Fruit fly (Drosophila melanogaster) whole organism, pupa: ENCODE results near the gene Sys1.

Source experiments
- CG10348 ChIP-seq: fragments of 200-800 bp; sonication (Bioruptor generic); IDR thresholded peaks from 2 replicates; pipeline ENCODE4 v1.3.6; 2022; ENCODE audit warnings: missing biosample characterization, missing genetic modification characterization
- CG12605 ChIP-seq: fragments of 200-800 bp; sonication (Bioruptor generic); IDR thresholded peaks from 2 replicates; pipeline ENCODE4 v1.3.6; 2022; ENCODE audit warnings: missing biosample characterization, missing genetic modification characterization
- CG13204 ChIP-seq: fragments of 200-800 bp; sonication (Bioruptor generic); optimal IDR thresholded peaks from 2 replicates; lab custom pipeline; 2018; ENCODE audit warnings: missing biosample characterization, mild to moderate bottlenecking, missing genetic modification characterization, moderate library complexity
- CG14655 ChIP-seq: fragments of 200-800 bp; sonication (Bioruptor generic); optimal IDR thresholded peaks from 3 replicates; lab custom pipeline; 2017; ENCODE audit warnings: mild to moderate bottlenecking, missing biosample characterization, missing genetic modification reagents, missing genetic modification characterization
- CG15710 ChIP-seq: fragments of 200-800 bp; sonication (Bioruptor generic); optimal IDR thresholded peaks from 2 replicates; lab custom pipeline; 2018; ENCODE audit warnings: missing biosample characterization, mild to moderate bottlenecking, missing genetic modification characterization, moderate library complexity
- CG17806 ChIP-seq: fragments of 200-800 bp; sonication (Bioruptor generic); optimal IDR thresholded peaks from 2 replicates; lab custom pipeline; 2018; ENCODE audit warnings: missing biosample characterization, mild to moderate bottlenecking, missing genetic modification characterization, moderate library complexity
- CG32121 ChIP-seq: fragments of 200-800 bp; sonication (Bioruptor generic); IDR thresholded peaks from 2 replicates; pipeline ENCODE4 v1.3.6; 2022; ENCODE audit warnings: missing biosample characterization, missing genetic modification characterization
- CG34367 ChIP-seq: fragments of 200-800 bp; sonication (Bioruptor generic); optimal IDR thresholded peaks from 2 replicates; lab custom pipeline; 2018; ENCODE audit warnings: missing biosample characterization, mild to moderate bottlenecking, missing genetic modification characterization
- CG4496 ChIP-seq: fragments of 200-800 bp; sonication (Bioruptor generic); IDR thresholded peaks from 3 replicates; pipeline ENCODE4 v1.3.6; 2022; ENCODE audit warnings: missing biosample characterization, missing genetic modification characterization
- CG8159 ChIP-seq: fragments of 200-800 bp; sonication (Bioruptor generic); optimal IDR thresholded peaks from 3 replicates; lab custom pipeline; 2018; ENCODE audit warnings: missing biosample characterization, mild to moderate bottlenecking, missing genetic modification characterization, moderate library complexity
- CG8301 ChIP-seq: fragments of 200-800 bp; sonication (Bioruptor generic); optimal IDR thresholded peaks from 2 replicates; lab custom pipeline; 2018; ENCODE audit warnings: missing biosample characterization, mild to moderate bottlenecking, missing genetic modification characterization
- CG9948 ChIP-seq: fragments of 200-800 bp; sonication (Bioruptor generic); optimal IDR thresholded peaks from 2 replicates; lab custom pipeline; 2018; ENCODE audit warnings: missing biosample characterization, mild to moderate bottlenecking, missing genetic modification characterization, moderate library complexity
- D1 ChIP-seq: fragments of 200-800 bp; sonication (Bioruptor generic); optimal IDR thresholded peaks from 2 replicates; lab custom pipeline; 2018; ENCODE audit warnings: missing biosample characterization, mild to moderate bottlenecking, missing genetic modification characterization, moderate library complexity
- EcR ChIP-seq: fragments of 200-800 bp; sonication (Bioruptor generic); optimal IDR thresholded peaks from 3 replicates; lab custom pipeline; 2019; ENCODE audit warnings: missing biosample characterization, missing genetic modification characterization, mild to moderate bottlenecking, moderate library complexity, missing genetic modification reagents
- Ets98B ChIP-seq: fragments of 200-800 bp; sonication (Bioruptor generic); IDR thresholded peaks from 2 replicates; pipeline ENCODE4 v1.3.6; 2022; ENCODE audit warnings: missing biosample characterization, missing genetic modification characterization
- Pif1A ChIP-seq: fragments of 200-800 bp; sonication (Bioruptor generic); optimal IDR thresholded peaks from 3 replicates; lab custom pipeline; 2016; ENCODE audit warnings: missing biosample characterization, missing genetic modification characterization
- Pif1B ChIP-seq: fragments of 200-800 bp; sonication (Bioruptor generic); optimal IDR thresholded peaks from 3 replicates; lab custom pipeline; 2016; ENCODE audit warnings: missing biosample characterization, missing genetic modification characterization
- Snoo ChIP-seq: fragments of 200-800 bp; sonication (Bioruptor generic); optimal IDR thresholded peaks from 3 replicates; lab custom pipeline; 2017; ENCODE audit warnings: missing biosample characterization, mild to moderate bottlenecking, missing genetic modification characterization, inconsistent platforms
- fd96Ca ChIP-seq: fragments of 200-800 bp; sonication (Bioruptor generic); IDR thresholded peaks from 3 replicates; pipeline ENCODE4 v1.3.6; 2022; ENCODE audit warnings: missing biosample characterization, missing genetic modification characterization
- gl ChIP-seq: fragments of 200-800 bp; sonication (Bioruptor generic); optimal IDR thresholded peaks from 2 replicates; lab custom pipeline; 2018; ENCODE audit warnings: missing biosample characterization, mild to moderate bottlenecking, missing genetic modification characterization
- rn ChIP-seq: fragments of 200-800 bp; sonication (Bioruptor generic); IDR thresholded peaks from 2 replicates; pipeline ENCODE4 v1.3.6; 2022; ENCODE audit warnings: missing biosample characterization, missing genetic modification characterization

The Sys1 gene

DNA sequence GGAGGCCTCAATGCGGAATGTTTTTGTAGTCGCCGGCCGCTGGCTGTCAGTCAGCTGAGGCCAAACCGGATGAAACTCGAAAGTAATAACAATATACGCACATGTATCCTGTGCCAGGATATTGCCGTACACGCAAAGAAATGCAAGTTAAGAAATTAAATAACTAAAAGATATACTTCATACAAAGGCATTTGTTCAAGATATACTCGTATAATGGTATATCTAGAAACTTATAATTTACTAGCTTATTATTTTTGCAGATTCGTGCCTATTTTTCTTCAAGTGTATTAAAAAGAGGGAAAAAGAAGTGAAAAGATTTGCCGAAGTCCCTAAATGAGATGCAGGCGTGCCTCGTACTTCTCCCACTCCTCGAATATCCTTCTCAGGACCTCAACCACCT lies 30.7 kb downstream of the Sys1 start:
- no peak for TF ChIP-seq Ets98B (GFP tag; lab: Robert Waterston, UW)
- TF ChIP-seq CG9948 (tag; lab: Kevin White, UChicago) = no peak
- TF ChIP-seq D1 (tag; lab: Kevin White, UChicago) = no peak
- no peak for TF ChIP-seq rn
- TF ChIP-seq fd96Ca (GFP tag; lab: Robert Waterston, UW) = no peak
- no peak for TF ChIP-seq CG17806 (tag; lab: Kevin White, UChicago)
- TF ChIP-seq Pif1B = no peak
- no peak for TF ChIP-seq CG12605 (GFP tag; lab: Robert Waterston, UW)
- TF ChIP-seq CG14655 (GFP tag; lab: Kevin White, UChicago) = no peak
- TF ChIP-seq CG15710 (tag; lab: Kevin White, UChicago) = no peak
- TF ChIP-seq CG13204 (GFP tag; lab: Kevin White, UChicago) = no peak
- no peak for TF ChIP-seq Pif1A (GFP tag; lab: Kevin White, UChicago)
- TF ChIP-seq CG8159 = no peak
- no peak for TF ChIP-seq Snoo
- TF ChIP-seq EcR (GFP tag; lab: Kevin White, UChicago) = no peak
- TF ChIP-seq CG4496 (GFP tag; lab: Robert Waterston, UW) = no peak
- no peak for TF ChIP-seq gl (tag; lab: Kevin White, UChicago)
- no peak for TF ChIP-seq CG10348 (GFP tag; lab: Robert Waterston, UW)
- no peak for TF ChIP-seq CG32121
- TF ChIP-seq, all 21 proteins: peak for 0

DNA sequence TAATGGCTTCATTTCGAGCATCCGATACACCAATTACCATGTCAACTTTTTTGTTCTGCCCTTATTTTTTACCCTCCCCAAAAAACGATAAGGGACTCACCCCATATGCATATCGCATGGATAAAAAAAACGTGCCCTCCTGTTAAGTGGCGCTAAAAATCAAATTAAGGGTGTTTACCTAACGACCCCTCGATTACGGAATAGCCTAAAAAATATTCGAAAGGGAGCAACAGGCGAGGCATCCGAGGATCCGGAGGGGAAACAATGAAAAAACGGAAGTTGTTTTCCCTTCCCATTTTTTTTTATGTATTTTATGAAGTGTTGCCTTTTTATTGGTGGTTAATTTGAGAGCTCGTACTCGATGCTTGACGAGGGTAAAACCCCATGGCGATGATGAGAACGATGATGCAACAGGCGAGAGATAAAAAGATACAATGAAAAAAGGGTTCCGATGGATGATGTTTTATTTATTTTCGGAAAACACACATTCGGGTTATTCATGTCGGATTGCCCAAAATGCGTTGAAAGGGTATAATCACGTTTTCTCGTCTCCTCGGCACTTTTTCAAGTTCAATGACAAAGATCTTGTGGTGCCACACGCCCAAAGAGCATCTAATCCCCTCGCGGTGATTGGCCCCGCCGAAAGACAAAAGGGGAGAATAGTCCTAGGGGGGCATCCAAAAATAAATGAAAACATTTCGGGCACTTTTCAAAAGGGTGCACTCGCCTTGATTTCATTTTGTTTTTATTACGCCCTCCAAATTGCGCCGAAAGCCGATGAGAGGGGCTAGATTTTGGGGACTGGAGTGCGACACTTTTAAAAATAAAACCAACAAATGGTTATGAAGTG lies 31.9 kb downstream of the Sys1 start, which contains the start of gene CG44227:
TSS of gene CG44227 (minus strand) at position 849 of the 850 bp plus-strand sequence.
- TF ChIP-seq Pif1A (GFP tag; lab: Kevin White, UChicago) (no peak), Snoo (no peak), CG9948 (tag; lab: Kevin White, UChicago) (no peak), CG8301 (tag; lab: Kevin White, UChicago) (no peak)
- TF ChIP-seq, all 21 proteins: peak for 0

DNA sequence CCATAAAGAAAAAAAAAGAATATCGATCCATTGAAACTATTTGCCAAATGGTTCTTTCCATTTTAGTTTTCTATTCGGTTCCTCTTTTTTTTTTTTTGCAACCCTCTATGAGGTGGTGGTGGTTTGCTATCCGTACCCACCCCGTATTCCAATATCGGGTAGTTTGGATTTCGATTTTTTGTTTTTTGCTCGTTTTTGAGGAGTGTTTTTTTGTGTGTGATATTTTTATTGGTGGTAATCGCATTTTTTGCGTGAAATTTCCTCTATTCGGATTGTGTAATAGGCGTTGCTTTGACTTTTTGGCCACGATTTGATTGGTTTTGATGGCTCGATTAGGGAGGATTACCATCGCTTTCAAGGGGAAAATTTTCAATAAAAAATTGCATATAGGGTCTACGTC lies 33.8 kb downstream of the Sys1 start:
- TF ChIP-seq CG14655 (GFP tag; lab: Kevin White, UChicago) = no peak
- no peak for TF ChIP-seq rn
- TF ChIP-seq Pif1B = no peak
- TF ChIP-seq EcR (GFP tag; lab: Kevin White, UChicago) = no peak
- no peak for TF ChIP-seq CG34367 (tag; lab: Kevin White, UChicago)
- no peak for TF ChIP-seq CG8301 (tag; lab: Kevin White, UChicago)
- TF ChIP-seq CG12605 (GFP tag; lab: Robert Waterston, UW) = no peak
- no peak for TF ChIP-seq fd96Ca (GFP tag; lab: Robert Waterston, UW)

DNA sequence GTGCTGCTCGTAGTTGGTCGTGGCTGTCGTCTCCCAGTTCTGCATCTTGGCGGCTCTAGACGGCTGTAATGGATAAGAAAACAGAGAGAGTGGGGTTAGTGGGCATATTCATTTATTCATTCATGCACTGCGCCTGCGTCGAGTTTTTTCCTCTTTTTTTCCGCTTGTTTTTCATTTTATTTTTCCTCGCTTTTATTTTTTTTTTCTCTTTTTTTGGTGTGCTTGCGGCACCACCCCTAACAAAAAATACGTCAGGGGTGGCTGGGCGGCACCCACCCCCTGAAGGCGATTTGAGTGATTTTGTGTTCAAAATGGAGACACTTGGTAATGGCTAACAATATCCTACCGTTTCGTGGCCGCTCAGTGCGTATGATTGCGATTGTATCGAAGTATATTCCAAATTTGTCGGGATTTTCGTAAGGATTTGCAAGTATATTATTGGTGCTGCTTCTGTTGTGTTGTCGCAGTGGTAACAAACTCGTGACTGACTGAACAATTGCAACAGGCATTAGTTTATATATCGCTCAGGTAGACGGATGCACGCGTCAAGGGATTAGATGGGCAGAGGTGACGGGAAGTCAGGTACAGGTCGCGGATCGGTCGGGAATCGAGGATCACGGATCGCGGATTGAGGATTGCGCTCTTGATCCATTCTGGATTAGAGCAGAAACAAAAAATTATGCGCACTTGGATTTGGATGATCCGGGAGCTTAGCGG lies 41.6 kb downstream of the Sys1 start:
- TF ChIP-seq CG8159 = peak; percentile 85
- peak; percentile 94; the same call in 1 of the 2 replicates for TF ChIP-seq CG32121
- TF ChIP-seq Ets98B (GFP tag; lab: Robert Waterston, UW) = peak; percentile 96
- TF ChIP-seq fd96Ca (GFP tag; lab: Robert Waterston, UW) = peak; percentile 94
- TF ChIP-seq CG15710 (tag; lab: Kevin White, UChicago) = peak; percentile 79
- TF ChIP-seq rn = peak; percentile 84
- TF ChIP-seq gl (tag; lab: Kevin White, UChicago) = peak; percentile 94
- TF ChIP-seq EcR (GFP tag; lab: Kevin White, UChicago) = no peak
- TF ChIP-seq Pif1A (GFP tag; lab: Kevin White, UChicago) = peak; percentile 92
- no peak for TF ChIP-seq CG9948 (tag; lab: Kevin White, UChicago)
- TF ChIP-seq CG13204 (GFP tag; lab: Kevin White, UChicago) = peak; percentile 86
- no peak for TF ChIP-seq CG8301 (tag; lab: Kevin White, UChicago)
- peak; percentile 99 for TF ChIP-seq CG12605 (GFP tag; lab: Robert Waterston, UW)
- TF ChIP-seq CG10348 (GFP tag; lab: Robert Waterston, UW) = no peak
- peak; percentile 83 for TF ChIP-seq CG14655 (GFP tag; lab: Kevin White, UChicago)
- no peak for TF ChIP-seq CG17806 (tag; lab: Kevin White, UChicago)
- peak; percentile 87 for TF ChIP-seq Pif1B
- peak; percentile 84 for TF ChIP-seq CG34367 (tag; lab: Kevin White, UChicago)
- peak; percentile 99; the same call in 2 of the 3 replicates for TF ChIP-seq CG4496 (GFP tag; lab: Robert Waterston, UW)

DNA sequence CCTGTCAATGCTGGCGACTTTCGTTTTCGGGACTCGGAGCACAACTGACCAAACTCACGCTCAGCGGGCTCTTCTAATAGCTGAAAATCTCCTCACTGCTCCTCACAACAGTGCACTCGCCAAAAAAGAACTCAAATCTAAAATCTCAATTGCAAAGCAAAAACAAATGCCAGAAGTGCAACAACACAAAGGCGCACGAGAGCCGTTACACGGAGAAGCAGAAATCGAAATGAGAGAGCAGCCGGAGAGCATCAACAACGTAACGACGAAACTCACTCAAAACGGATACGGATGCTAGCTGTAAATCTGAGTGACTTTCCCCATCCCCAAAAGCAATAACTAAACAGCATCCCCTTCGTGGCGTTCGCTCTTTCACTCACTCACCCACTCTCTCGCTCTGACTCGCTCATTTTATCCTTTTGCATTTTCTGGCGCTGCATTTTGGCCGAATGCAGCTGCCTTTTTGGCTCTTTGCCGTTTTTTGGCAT lies 45.2 kb downstream of the Sys1 start, which contains the start of gene hb:
TSS of gene hb (minus strand) at position 51 of the 488 bp plus-strand sequence.
- TF ChIP-seq CG4496 (GFP tag; lab: Robert Waterston, UW) = no peak
- TF ChIP-seq CG15710 (tag; lab: Kevin White, UChicago) = no peak
- no peak for TF ChIP-seq CG14655 (GFP tag; lab: Kevin White, UChicago)
- no peak for TF ChIP-seq CG8159
- no peak for TF ChIP-seq CG13204 (GFP tag; lab: Kevin White, UChicago)
- TF ChIP-seq CG17806 (tag; lab: Kevin White, UChicago) = no peak
- no peak for TF ChIP-seq gl (tag; lab: Kevin White, UChicago)
- no peak for TF ChIP-seq CG9948 (tag; lab: Kevin White, UChicago)
- no peak for TF ChIP-seq Snoo
- no peak for TF ChIP-seq CG8301 (tag; lab: Kevin White, UChicago)
- TF ChIP-seq Ets98B (GFP tag; lab: Robert Waterston, UW) = no peak
- TF ChIP-seq D1 (tag; lab: Kevin White, UChicago) = no peak
- no peak for TF ChIP-seq fd96Ca (GFP tag; lab: Robert Waterston, UW)
- no peak for TF ChIP-seq Pif1B
- TF ChIP-seq CG32121 = no peak
- TF ChIP-seq CG10348 (GFP tag; lab: Robert Waterston, UW) = no peak
- no peak for TF ChIP-seq rn
- no peak for TF ChIP-seq CG34367 (tag; lab: Kevin White, UChicago)
- TF ChIP-seq Pif1A (GFP tag; lab: Kevin White, UChicago) = no peak
- no peak for TF ChIP-seq EcR (GFP tag; lab: Kevin White, UChicago)
- TF ChIP-seq, all 21 proteins: peak for 0
